Worm (Caenorhabditis elegans): ENCODE data around the gene ztf-16.

DNA sequence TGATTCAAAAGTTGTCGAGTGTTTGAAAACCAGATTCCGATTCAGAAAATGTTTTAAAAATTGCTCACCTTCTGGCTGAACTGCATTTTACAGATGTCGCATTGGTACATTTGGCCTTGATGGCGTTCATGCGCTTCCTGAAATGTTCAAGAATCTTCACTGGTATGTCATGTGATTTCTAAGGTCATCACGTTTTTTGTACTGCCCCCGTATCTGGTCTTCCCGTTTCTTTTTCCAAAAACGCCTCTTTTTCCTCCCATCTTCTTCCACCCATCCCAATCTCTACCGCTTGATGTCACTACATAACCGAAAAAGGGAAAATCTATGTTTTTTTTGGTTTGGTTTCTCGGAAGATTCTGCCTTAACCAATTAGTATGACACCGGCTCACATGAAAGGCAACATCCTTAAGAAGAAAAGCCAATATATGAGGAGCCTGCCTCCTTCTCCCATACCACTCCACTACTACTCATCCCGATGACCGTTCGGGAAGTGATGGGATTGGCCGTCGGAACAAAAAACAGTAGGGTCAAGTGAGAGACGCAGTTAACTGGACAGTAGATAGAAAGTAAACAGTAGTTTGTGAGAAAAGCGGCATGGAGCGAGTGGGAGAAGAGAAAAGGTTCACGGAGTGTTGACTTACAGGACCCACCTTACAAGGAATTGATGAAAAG is 1.5 kb downstream of the ztf-16 start:
- TF ChIP-seq tbx-11 (GFP tag; IDR thresholded peaks at IDR 0.05), result no peak
- TF ChIP-seq hnd-1 (tag; optimal IDR thresholded peaks at IDR 0.05), result no peak

Data from whole organism, early embryonic.